Worm (Caenorhabditis elegans) whole organism, late embryonic: ENCODE data around the gene nas-20.

Source experiments
- ama-1 ChIP-seq: fragments of 150-350 bp; optimal IDR thresholded peaks from 2 replicates; lab custom pipeline; 2014
- che-1 ChIP-seq: sonication (generic microtip); optimal IDR thresholded peaks from 2 replicates; lab custom pipeline; 2016; ENCODE audit warnings: mild to moderate bottlenecking, missing genetic modification characterization, missing compliant biosample characterization
- eyg-1 ChIP-seq: sonication (generic microtip); optimal IDR thresholded peaks from 2 replicates; lab custom pipeline; 2016; ENCODE audit warnings: missing genotype, missing genetic modification characterization, missing compliant biosample characterization
- fkh-10 ChIP-seq: fragments of 150-350 bp; optimal IDR thresholded peaks from 2 replicates; lab custom pipeline; 2014; ENCODE audit warnings: missing biosample characterization, missing genetic modification reagents, missing genetic modification characterization
- hlh-30 ChIP-seq: sonication (generic microtip); optimal IDR thresholded peaks from 2 replicates; lab custom pipeline; 2017; ENCODE audit warnings: antibody characterized with exemption, missing genetic modification characterization, missing compliant biosample characterization; ENCODE audit not compliant: insufficient read depth
- lim-6 ChIP-seq: sonication (generic microtip); optimal IDR thresholded peaks from 2 replicates; lab custom pipeline; 2016; ENCODE audit warnings: missing genetic modification characterization, missing compliant biosample characterization
- nfya-1 ChIP-seq: sonication (generic microtip); optimal IDR thresholded peaks from 2 replicates; lab custom pipeline; 2017; ENCODE audit warnings: missing genetic modification characterization, mild to moderate bottlenecking, missing compliant biosample characterization, antibody characterized with exemption, moderate library complexity
- pha-4 ChIP-seq: fragments of 150-350 bp; optimal IDR thresholded peaks from 2 replicates; lab custom pipeline; 2018; ENCODE audit warnings: missing biosample characterization, missing genetic modification reagents, missing genetic modification characterization
- pros-1 ChIP-seq: fragments of 150-350 bp; optimal IDR thresholded peaks from 2 replicates; lab custom pipeline; 2014; ENCODE audit warnings: missing biosample characterization, missing genetic modification reagents, missing genetic modification characterization
- tbx-2 ChIP-seq: sonication (generic microtip); optimal IDR thresholded peaks from 2 replicates; lab custom pipeline; 2016; ENCODE audit warnings: missing genetic modification characterization, missing compliant biosample characterization

ce11 chrV:11497475-11497874 lies 25.4 kb upstream of the nas-20 start:
- TF ChIP-seq ama-1 (lab: Kevin White, UChicago) (no peak), pha-4 (no peak), che-1 (no peak), eyg-1 (no peak), tbx-2 (tag; lab: Kevin White, UChicago) (no peak), nfya-1 (tag; lab: Kevin White, UChicago) (no peak), pros-1 (tag; lab: Kevin White, UChicago) (no peak), fkh-10 (GFP tag; lab: Kevin White, UChicago) (no peak), hlh-30 (tag; lab: Kevin White, UChicago) (no peak), lim-6 (no peak)
